Fruit fly (Drosophila melanogaster) whole organism, embryonic: ENCODE data around the gene bsh.

Experiments used
- B-H2 ChIP-seq: fragments of 200-800 bp; sonication (Bioruptor generic); optimal IDR thresholded peaks from 2 replicates; lab custom pipeline; 2018; ENCODE audit warnings: missing biosample characterization, mild to moderate bottlenecking, missing genetic modification characterization
- CG13775 ChIP-seq: fragments of 200-800 bp; sonication (Bioruptor generic); optimal IDR thresholded peaks from 3 replicates; lab custom pipeline; 2017; ENCODE audit warnings: missing biosample characterization, mild to moderate bottlenecking, missing genetic modification characterization
- CG14860 ChIP-seq: fragments of 200-800 bp; sonication (Bioruptor generic); IDR thresholded peaks from 3 replicates; pipeline ENCODE4 v1.3.6; 2022; ENCODE audit warnings: missing biosample characterization, missing genetic modification characterization; ENCODE audit not compliant: partially characterized antibody
- CG14965 ChIP-seq: fragments of 200-800 bp; sonication (Bioruptor generic); optimal IDR thresholded peaks from 2 replicates; lab custom pipeline; 2016; ENCODE audit warnings: missing biosample characterization, missing genetic modification characterization, borderline replicate concordance
- CG17186 ChIP-seq: fragments of 200-800 bp; sonication (Bioruptor generic); optimal IDR thresholded peaks from 3 replicates; lab custom pipeline; 2017; ENCODE audit warnings: missing biosample characterization, missing genetic modification reagents, missing genetic modification characterization
- CG17361 ChIP-seq: fragments of 200-800 bp; sonication (Bioruptor generic); IDR thresholded peaks from 3 replicates; pipeline ENCODE4 v1.3.6; 2022; ENCODE audit warnings: missing biosample characterization, missing genetic modification characterization
- CG30431 ChIP-seq: fragments of 200-800 bp; sonication (Bioruptor generic); optimal IDR thresholded peaks from 2 replicates; lab custom pipeline; 2017; ENCODE audit warnings: missing biosample characterization, missing genetic modification characterization
- CG34224 ChIP-seq: fragments of 200-800 bp; sonication (Bioruptor generic); IDR thresholded peaks from 3 replicates; pipeline ENCODE4 v1.3.6; 2022; ENCODE audit warnings: missing biosample characterization, missing genetic modification characterization; ENCODE audit not compliant: partially characterized antibody
- CG3995 ChIP-seq: fragments of 200-800 bp; sonication (Bioruptor generic); optimal IDR thresholded peaks from 3 replicates; lab custom pipeline; 2016; ENCODE audit warnings: missing biosample characterization, missing genetic modification characterization
- CG5180 ChIP-seq: fragments of 200-800 bp; sonication (Bioruptor generic); optimal IDR thresholded peaks from 3 replicates; lab custom pipeline; 2017; ENCODE audit warnings: missing biosample characterization, missing genetic modification characterization, mild to moderate bottlenecking, moderate library complexity, missing genetic modification reagents
- CG6272 ChIP-seq: fragments of 200-800 bp; sonication (Bioruptor generic); IDR thresholded peaks from 2 replicates; pipeline ENCODE4 v1.3.6; 2022; ENCODE audit warnings: missing biosample characterization, missing genetic modification characterization
- CG7372 ChIP-seq: fragments of 200-800 bp; sonication (Bioruptor generic); IDR thresholded peaks from 2 replicates; pipeline ENCODE4 v1.3.6; 2022; ENCODE audit warnings: missing biosample characterization, missing genetic modification characterization
- CG7556 ChIP-seq: fragments of 200-800 bp; sonication (Bioruptor generic); optimal IDR thresholded peaks from 2 replicates; lab custom pipeline; 2017; ENCODE audit warnings: missing biosample characterization, mild to moderate bottlenecking, missing genetic modification characterization
- CG9727 ChIP-seq: fragments of 200-800 bp; sonication (Bioruptor generic); optimal IDR thresholded peaks from 3 replicates; lab custom pipeline; 2017; ENCODE audit warnings: missing biosample characterization, mild to moderate bottlenecking, missing genetic modification characterization
- CG9932 ChIP-seq: fragments of 200-800 bp; sonication (Bioruptor generic); IDR thresholded peaks from 2 replicates; pipeline ENCODE4 v1.3.6; 2022; ENCODE audit warnings: missing biosample characterization, missing genetic modification characterization
- CoRest ChIP-seq: fragments of 200-800 bp; sonication (Bioruptor generic); optimal IDR thresholded peaks from 3 replicates; lab custom pipeline; 2018; ENCODE audit warnings: missing biosample characterization, mild to moderate bottlenecking, missing genetic modification characterization, moderate library complexity
- Dek ChIP-seq: fragments of 200-800 bp; sonication (Bioruptor generic); optimal IDR thresholded peaks from 3 replicates; lab custom pipeline; 2019; ENCODE audit warnings: missing biosample characterization, mild to moderate bottlenecking, missing genetic modification characterization, moderate library complexity
- Dfd ChIP-seq, 2 experiments: fragments of >200 bp; optimal IDR thresholded peaks; 2 replicates each; lab custom pipeline; 2017; ENCODE audit warnings: missing biosample characterization in 2 of 2, missing genetic modification characterization in 2 of 2
- Dp ChIP-seq: fragments of 200-800 bp; sonication (Bioruptor generic); optimal IDR thresholded peaks from 2 replicates; lab custom pipeline; 2018; ENCODE audit warnings: missing biosample characterization, mild to moderate bottlenecking, missing genetic modification characterization, moderate library complexity
- Fer1 ChIP-seq: fragments of 200-800 bp; sonication (Bioruptor generic); optimal IDR thresholded peaks from 2 replicates; lab custom pipeline; 2017; ENCODE audit warnings: missing biosample characterization, mild to moderate bottlenecking, missing genetic modification characterization
- HHEX ChIP-seq: fragments of 200-800 bp; sonication (Bioruptor generic); optimal IDR thresholded peaks from 3 replicates; lab custom pipeline; 2017; ENCODE audit warnings: missing biosample characterization, mild to moderate bottlenecking, missing genetic modification characterization, missing genetic modification reagents
- Jarid2 ChIP-seq: fragments of 200-800 bp; sonication (Bioruptor generic); optimal IDR thresholded peaks from 3 replicates; lab custom pipeline; 2017; ENCODE audit warnings: mild to moderate bottlenecking, missing biosample characterization, missing genetic modification reagents, missing genetic modification characterization
- Lim3 ChIP-seq: fragments of 200-800 bp; sonication (Bioruptor generic); IDR thresholded peaks from 2 replicates; pipeline ENCODE4 v1.3.6; 2022; ENCODE audit warnings: missing biosample characterization, missing genetic modification characterization
- NfI ChIP-seq: fragments of 200-800 bp; sonication (Bioruptor generic); optimal IDR thresholded peaks from 3 replicates; lab custom pipeline; 2018; ENCODE audit warnings: missing biosample characterization, mild to moderate bottlenecking, missing genetic modification characterization, moderate library complexity
- Scr ChIP-seq: fragments of 200-800 bp; sonication (Bioruptor generic); IDR thresholded peaks from 2 replicates; pipeline ENCODE4 v1.3.6; 2022; ENCODE audit warnings: missing biosample characterization, missing genetic modification characterization; ENCODE audit not compliant: partially characterized antibody
- Trl ChIP-seq, 3 experiments: fragments of >200 bp in 2 of 3; fragments of 200-800 bp in 1 of 3; sonication (Bioruptor generic) in 1 of 3; optimal IDR thresholded peaks; 2 replicates in 1 of 3; 3 replicates in 2 of 3; lab custom pipeline; 2016 to 2017; ENCODE audit warnings: missing biosample characterization in 1 of 3, missing genetic modification characterization in 1 of 3
- Xbp1 ChIP-seq: fragments of 200-800 bp; sonication (Bioruptor generic); optimal IDR thresholded peaks from 3 replicates; lab custom pipeline; 2016; ENCODE audit warnings: missing biosample characterization, mild to moderate bottlenecking, missing genetic modification characterization
- ac ChIP-seq: fragments of 200-800 bp; sonication (Bioruptor generic); optimal IDR thresholded peaks from 3 replicates; lab custom pipeline; 2017; ENCODE audit warnings: missing biosample characterization, mild to moderate bottlenecking, missing genetic modification characterization
- ap ChIP-seq: fragments of 200-800 bp; sonication (Bioruptor generic); IDR thresholded peaks from 2 replicates; pipeline ENCODE4 v1.3.6; 2022; ENCODE audit warnings: missing biosample characterization, missing genetic modification characterization
- bigmax ChIP-seq: fragments of 200-800 bp; sonication (Bioruptor generic); optimal IDR thresholded peaks from 2 replicates; lab custom pipeline; 2018; ENCODE audit warnings: missing biosample characterization, mild to moderate bottlenecking, missing genetic modification characterization
- bsh ChIP-seq, 2 experiments: fragments of 200-800 bp; sonication (Bioruptor generic); optimal IDR thresholded peaks; 2 replicates each; lab custom pipeline; 2017 to 2018; ENCODE audit warnings: mild to moderate bottlenecking in 2 of 2, missing biosample characterization in 2 of 2, missing genetic modification characterization in 2 of 2, moderate library complexity in 1 of 2
- crp ChIP-seq, 2 experiments: fragments of 200-800 bp; sonication (Bioruptor generic); optimal IDR thresholded peaks; 2 replicates in 1 of 2; 3 replicates in 1 of 2; lab custom pipeline; 2017; ENCODE audit warnings: missing biosample characterization in 2 of 2, missing genetic modification characterization in 2 of 2, mild to moderate bottlenecking in 1 of 2, moderate library complexity in 1 of 2
- dimm ChIP-seq: fragments of 200-800 bp; sonication (Bioruptor generic); IDR thresholded peaks from 2 replicates; pipeline ENCODE4 v1.3.6; 2022; ENCODE audit warnings: missing biosample characterization, missing genetic modification characterization
- emc ChIP-seq: fragments of 200-800 bp; sonication (Bioruptor generic); optimal IDR thresholded peaks from 2 replicates; lab custom pipeline; 2016; ENCODE audit warnings: missing biosample characterization, missing genetic modification characterization
- fd3F ChIP-seq: fragments of 200-800 bp; sonication (Bioruptor generic); optimal IDR thresholded peaks from 2 replicates; lab custom pipeline; 2018; ENCODE audit warnings: missing biosample characterization, mild to moderate bottlenecking, missing genetic modification characterization, moderate library complexity
- fru ChIP-seq: fragments of >200 bp; optimal IDR thresholded peaks from 2 replicates; lab custom pipeline; 2017
- gro ChIP-seq: fragments of 200-800 bp; sonication (Bioruptor generic); optimal IDR thresholded peaks from 2 replicates; lab custom pipeline; 2016; ENCODE audit warnings: missing biosample characterization, missing genetic modification characterization
- gt ChIP-seq: fragments of 200-800 bp; sonication (Bioruptor generic); IDR thresholded peaks from 2 replicates; pipeline ENCODE4 v1.3.6; 2022; ENCODE audit warnings: missing biosample characterization, missing genetic modification characterization
- kni ChIP-seq: fragments of 200-800 bp; sonication (Bioruptor generic); optimal IDR thresholded peaks from 3 replicates; lab custom pipeline; 2017; ENCODE audit warnings: mild to moderate bottlenecking, missing biosample characterization, missing genetic modification reagents, missing genetic modification characterization
- knrl ChIP-seq: fragments of 200-800 bp; sonication (Bioruptor generic); IDR thresholded peaks from 3 replicates; pipeline ENCODE4 v1.3.6; 2022; ENCODE audit warnings: missing biosample characterization, missing genetic modification characterization; ENCODE audit not compliant: partially characterized antibody
- lmd ChIP-seq: fragments of 200-800 bp; sonication (Bioruptor generic); IDR thresholded peaks from 2 replicates; pipeline ENCODE4 v1.3.6; 2022; ENCODE audit warnings: missing biosample characterization, missing genetic modification characterization
- nau ChIP-seq: fragments of 200-800 bp; sonication (Bioruptor generic); optimal IDR thresholded peaks from 3 replicates; lab custom pipeline; 2017; ENCODE audit warnings: missing biosample characterization, mild to moderate bottlenecking, missing genetic modification characterization, missing genetic modification reagents
- nerfin-2 ChIP-seq: fragments of 200-800 bp; sonication (Bioruptor generic); IDR thresholded peaks from 2 replicates; pipeline ENCODE4 v1.3.6; 2022; ENCODE audit warnings: missing biosample characterization, missing genetic modification characterization; ENCODE audit not compliant: partially characterized antibody
- org-1 ChIP-seq: fragments of 200-800 bp; sonication (Bioruptor generic); optimal IDR thresholded peaks from 2 replicates; lab custom pipeline; 2017; ENCODE audit warnings: missing biosample characterization, missing genetic modification characterization
- pita ChIP-seq: fragments of 200-800 bp; sonication (Bioruptor generic); optimal IDR thresholded peaks from 2 replicates; lab custom pipeline; 2017; ENCODE audit warnings: missing biosample characterization, mild to moderate bottlenecking, missing genetic modification characterization
- pros ChIP-seq: fragments of 200-800 bp; sonication (Bioruptor generic); optimal IDR thresholded peaks from 3 replicates; lab custom pipeline; 2019; ENCODE audit warnings: missing biosample characterization, mild to moderate bottlenecking, missing genetic modification characterization, moderate library complexity
- psq ChIP-seq: fragments of 200-800 bp; sonication (Bioruptor generic); optimal IDR thresholded peaks from 2 replicates; lab custom pipeline; 2017; ENCODE audit warnings: missing biosample characterization, missing genetic modification characterization
- sens-2 ChIP-seq: fragments of 200-800 bp; sonication (Bioruptor generic); IDR thresholded peaks from 2 replicates; pipeline ENCODE4 v1.3.6; 2022; ENCODE audit warnings: missing biosample characterization, missing genetic modification characterization
- sr ChIP-seq: fragments of 200-800 bp; sonication (Bioruptor generic); IDR thresholded peaks from 3 replicates; pipeline ENCODE4 v1.3.6; 2022; ENCODE audit warnings: missing biosample characterization, missing genetic modification characterization
- z ChIP-seq: fragments of 200-800 bp; sonication (Bioruptor generic); IDR thresholded peaks from 3 replicates; pipeline ENCODE4 v1.3.6; 2022; ENCODE audit warnings: missing biosample characterization, missing genetic modification characterization

bsh gene

dm6 chr2L:19735635-19736109 lies 33.2 kb downstream of the bsh start, which contains the start of the genes CG10462 and Nf-YB (continued):
- TF ChIP-seq org-1 (no peak), Xbp1 (GFP tag; lab: Kevin White, UChicago) (no peak), sens-2 (no peak), NfI (no peak), CG3995 (GFP tag; lab: Kevin White, UChicago) (peak; percentile 16), dimm (GFP tag; lab: Robert Waterston, UW) (no peak), bsh (GFP tag; optimal IDR thresholded peaks at IDR 0.05; lab: Kevin White, UChicago) (no peak), gro (no peak), Dp (peak; percentile 42), fru (no peak), psq (GFP tag; lab: Kevin White, UChicago) (no peak), gt (GFP tag; lab: Robert Waterston, UW) (no peak), CG30431 (GFP tag; lab: Kevin White, UChicago) (no peak), nau (no peak), CG34224 (GFP tag; lab: Robert Waterston, UW) (peak; percentile 88), CG17186 (peak; percentile 88), CG17361 (GFP tag; lab: Robert Waterston, UW) (no peak), fd3F (GFP tag; lab: Kevin White, UChicago) (no peak), CG13775 (no peak), crp (GFP tag; optimal IDR thresholded peaks at IDR 0.05; lab: Kevin White, UChicago) (peak in 1 of 2 experiments; percentile 15), nerfin-2 (GFP tag; lab: Robert Waterston, UW) (peak; percentile 98), ac (GFP tag; lab: Kevin White, UChicago) (no peak), z (no peak), Scr (peak; percentile 86), Fer1 (GFP tag; lab: Kevin White, UChicago) (no peak), ap (no peak), lmd (GFP tag; lab: Robert Waterston, UW) (no peak), HHEX (GFP tag; lab: Kevin White, UChicago) (no peak), pros (no peak), sr (GFP tag; lab: Robert Waterston, UW) (no peak), CG7556 (GFP tag; lab: Kevin White, UChicago) (no peak), CG14965 (GFP tag; lab: Kevin White, UChicago) (no peak), CG9727 (GFP tag; lab: Kevin White, UChicago) (no peak), CG6272 (GFP tag; lab: Robert Waterston, UW) (no peak), CG5180 (GFP tag; lab: Kevin White, UChicago) (no peak), knrl (GFP tag; lab: Robert Waterston, UW) (peak; percentile 85), Lim3 (GFP tag; lab: Robert Waterston, UW) (no peak), emc (no peak), B-H2 (no peak), pita (GFP tag; lab: Kevin White, UChicago) (no peak), CG9932 (no peak), CG14860 (peak; percentile 95), CG7372 (GFP tag; lab: Robert Waterston, UW) (no peak), Jarid2 (GFP tag; lab: Kevin White, UChicago) (no peak), Dek (tag; lab: Kevin White, UChicago) (no peak), Dfd (GFP tag; optimal IDR thresholded peaks at IDR 0.05; lab: Kevin White, UChicago) (no peak), Trl (optimal IDR thresholded peaks at IDR 0.05; lab: Kevin White, UChicago) (peak; percentile 27 to 50), Trl (GFP tag; optimal IDR thresholded peaks at IDR 0.05; lab: Kevin White, UChicago) (no peak), kni (no peak), CoRest (peak; percentile 35), bigmax (GFP tag; lab: Kevin White, UChicago) (peak; percentile 80)
